Worm (Caenorhabditis elegans) whole organism, L1 larva: Measurements from ENCODE around the gene bath-31.

Experiments used
- C04F5.9 ChIP-seq: sonication (generic microtip); optimal IDR thresholded peaks from 2 replicates; lab custom pipeline; 2016; ENCODE audit warnings: missing genetic modification characterization, missing compliant biosample characterization
- C16A3.4 ChIP-seq: fragments of 150-350 bp; optimal IDR thresholded peaks from 2 replicates; lab custom pipeline; 2014; ENCODE audit warnings: missing biosample characterization, missing genetic modification characterization
- aha-1 ChIP-seq: fragments of 150-350 bp; optimal IDR thresholded peaks from 2 replicates; lab custom pipeline; 2014; ENCODE audit warnings: missing biosample characterization, missing genetic modification characterization
- ceh-8 ChIP-seq: fragments of 200-800 bp; sonication (Bioruptor generic); optimal IDR thresholded peaks from 2 replicates; lab custom pipeline; 2018; ENCODE audit warnings: mild to moderate bottlenecking, missing genetic modification characterization, moderate library complexity, missing compliant biosample characterization
- ceh-88 ChIP-seq: fragments of 200-800 bp; sonication (Bioruptor generic); IDR thresholded peaks from 2 replicates; pipeline ENCODE4 v1.3.6; 2022; ENCODE audit warnings: missing genetic modification characterization, missing compliant biosample characterization
- ces-1 ChIP-seq: fragments of 150-350 bp; optimal IDR thresholded peaks from 2 replicates; lab custom pipeline; 2014; ENCODE audit warnings: missing biosample characterization, missing genetic modification reagents, missing genetic modification characterization
- efl-1 ChIP-seq, 4 experiments: fragments of 150-350 bp; optimal IDR thresholded peaks in 3 of 4; peaks in 1 of 4; 1 replicate in 1 of 4; 2 replicates in 3 of 4; lab custom pipeline; 2014; ENCODE audit warnings: missing biosample characterization in 2 of 4, missing genetic modification characterization in 2 of 4, missing genetic modification reagents in 2 of 4
- efl-3 ChIP-seq: fragments of 200-800 bp; sonication (Bioruptor generic); optimal IDR thresholded peaks from 2 replicates; lab custom pipeline; 2018; ENCODE audit warnings: mild to moderate bottlenecking, missing genetic modification characterization, missing compliant biosample characterization
- egl-27 ChIP-seq, 2 experiments: fragments of 150-350 bp in 1 of 2; sonication (generic microtip); optimal IDR thresholded peaks; 3 replicates each; lab custom pipeline; 2017 to 2018; ENCODE audit warnings: missing biosample characterization in 2 of 2, missing genetic modification characterization in 2 of 2, missing genetic modification reagents in 2 of 2
- elt-2 ChIP-seq: sonication (generic microtip); optimal IDR thresholded peaks from 2 replicates; lab custom pipeline; 2016; ENCODE audit warnings: missing genetic modification characterization, mild to moderate bottlenecking, inconsistent platforms, missing compliant biosample characterization, missing genetic modification reagents
- fkh-10 ChIP-seq: sonication (generic microtip); optimal IDR thresholded peaks from 2 replicates; lab custom pipeline; 2017; ENCODE audit warnings: missing biosample characterization, missing genetic modification reagents, missing genetic modification characterization
- fkh-4 ChIP-seq: sonication (generic microtip); optimal IDR thresholded peaks from 2 replicates; lab custom pipeline; 2016; ENCODE audit warnings: missing compliant biosample characterization, missing genetic modification characterization, borderline replicate concordance
- fkh-8 ChIP-seq: sonication (generic microtip); optimal IDR thresholded peaks from 2 replicates; lab custom pipeline; 2016; ENCODE audit warnings: mild to moderate bottlenecking, missing genetic modification characterization, missing compliant biosample characterization
- grh-1 ChIP-seq: fragments of 200-800 bp; sonication (Bioruptor generic); IDR thresholded peaks from 2 replicates; pipeline ENCODE4 v1.3.6; 2022; ENCODE audit warnings: missing genetic modification reagents, missing genetic modification characterization, missing compliant biosample characterization
- hpl-2 ChIP-seq: fragments of 150-350 bp; optimal IDR thresholded peaks from 2 replicates; lab custom pipeline; 2014; ENCODE audit warnings: missing biosample characterization, missing genetic modification reagents, missing genetic modification characterization
- isw-1 ChIP-seq: fragments of 200-800 bp; sonication (Bioruptor generic); IDR thresholded peaks from 2 replicates; pipeline ENCODE4 v1.3.6; 2022; ENCODE audit warnings: missing genetic modification characterization, missing compliant biosample characterization
- lin-14 ChIP-seq: fragments of 200-800 bp; sonication (Bioruptor generic); optimal IDR thresholded peaks from 2 replicates; lab custom pipeline; 2018; ENCODE audit warnings: mild to moderate bottlenecking, missing genetic modification characterization, moderate library complexity, missing compliant biosample characterization
- lin-15B ChIP-seq: fragments of 150-350 bp; sonication (generic microtip); optimal IDR thresholded peaks from 3 replicates; lab custom pipeline; 2014; ENCODE audit warnings: missing biosample characterization, missing genetic modification characterization
- lin-35 ChIP-seq, 2 experiments: fragments of 150-350 bp; optimal IDR thresholded peaks; 2 replicates each; lab custom pipeline; 2014; ENCODE audit warnings: missing biosample characterization in 2 of 2, missing genetic modification characterization in 2 of 2, missing genetic modification reagents in 2 of 2
- mab-9 ChIP-seq: fragments of 200-800 bp; sonication (Bioruptor generic); IDR thresholded peaks from 2 replicates; pipeline ENCODE4 v1.3.6; 2022; ENCODE audit warnings: missing genetic modification reagents, missing genetic modification characterization, missing compliant biosample characterization
- mdl-1 ChIP-seq, 2 experiments: fragments of 150-350 bp; optimal IDR thresholded peaks; 2 replicates each; lab custom pipeline; 2014 to 2017; ENCODE audit warnings: missing biosample characterization in 2 of 2, missing genetic modification characterization in 2 of 2, inconsistent platforms in 1 of 2
- mef-2 ChIP-seq: fragments of 150-350 bp; optimal IDR thresholded peaks from 2 replicates; lab custom pipeline; 2014; ENCODE audit warnings: missing biosample characterization, missing genetic modification characterization
- nhr-19 ChIP-seq: fragments of 200-800 bp; sonication (Bioruptor generic); conservative IDR thresholded peaks from 2 replicates; pipeline ENCODE4 v1.3.6; 2022; ENCODE audit warnings: missing genetic modification characterization, missing compliant biosample characterization
- nhr-47 ChIP-seq: sonication (generic microtip); optimal IDR thresholded peaks from 2 replicates; lab custom pipeline; 2016; ENCODE audit warnings: mild to moderate bottlenecking, missing genetic modification characterization, moderate library complexity, missing compliant biosample characterization
- nhr-71 ChIP-seq: sonication (generic microtip); optimal IDR thresholded peaks from 2 replicates; lab custom pipeline; 2016; ENCODE audit warnings: mild to moderate bottlenecking, missing genetic modification characterization, moderate library complexity, missing compliant biosample characterization
- nhr-76 ChIP-seq: sonication (generic microtip); optimal IDR thresholded peaks from 2 replicates; lab custom pipeline; 2017; ENCODE audit warnings: missing biosample characterization, missing genetic modification characterization
- nhr-90 ChIP-seq: sonication (generic microtip); optimal IDR thresholded peaks from 2 replicates; lab custom pipeline; 2016; ENCODE audit warnings: mild to moderate bottlenecking, missing genetic modification characterization, missing compliant biosample characterization; ENCODE audit not compliant: poor library complexity
- pax-3 ChIP-seq: fragments of 200-800 bp; sonication (Bioruptor generic); optimal IDR thresholded peaks from 2 replicates; lab custom pipeline; 2018; ENCODE audit warnings: mild to moderate bottlenecking, missing genetic modification characterization, moderate library complexity, missing compliant biosample characterization
- skn-1 ChIP-seq: fragments of 150-350 bp; optimal IDR thresholded peaks from 2 replicates; lab custom pipeline; 2014; ENCODE audit warnings: missing biosample characterization, missing genetic modification characterization
- snpc-4 ChIP-seq: fragments of 150-350 bp; optimal IDR thresholded peaks from 2 replicates; lab custom pipeline; 2014; ENCODE audit warnings: missing biosample characterization, missing genetic modification characterization
- snu-23 ChIP-seq: sonication (generic microtip); optimal IDR thresholded peaks from 2 replicates; lab custom pipeline; 2016; ENCODE audit warnings: missing genetic modification characterization, missing compliant biosample characterization
- sox-4 ChIP-seq: sonication (generic microtip); optimal IDR thresholded peaks from 2 replicates; lab custom pipeline; 2016; ENCODE audit warnings: missing genetic modification characterization, missing compliant biosample characterization
- sptf-1 ChIP-seq: fragments of 150-350 bp; optimal IDR thresholded peaks from 2 replicates; lab custom pipeline; 2014; ENCODE audit warnings: missing biosample characterization, missing genetic modification characterization
- sup-37 ChIP-seq: fragments of 200-800 bp; sonication (Bioruptor generic); optimal IDR thresholded peaks from 2 replicates; lab custom pipeline; 2018; ENCODE audit warnings: mild to moderate bottlenecking, missing genetic modification characterization, missing compliant biosample characterization
- tbx-2 ChIP-seq: sonication (generic microtip); optimal IDR thresholded peaks from 2 replicates; lab custom pipeline; 2016; ENCODE audit warnings: missing genetic modification characterization, missing compliant biosample characterization
- unc-30 ChIP-seq: sonication (generic microtip); optimal IDR thresholded peaks from 2 replicates; lab custom pipeline; 2017; ENCODE audit warnings: missing biosample characterization, missing genetic modification characterization
- unc-62 ChIP-seq: fragments of 150-350 bp; optimal IDR thresholded peaks from 2 replicates; lab custom pipeline; 2014; ENCODE audit warnings: missing biosample characterization, missing genetic modification reagents, missing genetic modification characterization
- unc-98 ChIP-seq: fragments of 200-800 bp; sonication (Bioruptor generic); IDR thresholded peaks from 2 replicates; pipeline ENCODE4 v1.3.6; 2022; ENCODE audit warnings: missing genetic modification characterization, missing compliant biosample characterization
- xbp-1 ChIP-seq: sonication (generic microtip); optimal IDR thresholded peaks from 2 replicates; lab custom pipeline; 2016; ENCODE audit warnings: missing genetic modification characterization, missing compliant biosample characterization
- zag-1 ChIP-seq: fragments of 150-350 bp; optimal IDR thresholded peaks from 2 replicates; lab custom pipeline; 2014; ENCODE audit warnings: missing biosample characterization, missing genetic modification characterization
- zip-4 ChIP-seq: fragments of 200-800 bp; sonication (Bioruptor generic); optimal IDR thresholded peaks from 2 replicates; lab custom pipeline; 2018; ENCODE audit warnings: mild to moderate bottlenecking, missing genetic modification characterization, moderate library complexity, missing compliant biosample characterization

bath-31 gene

ce11 chrII:3775719-3776118, 43.9 kb downstream of the bath-31 start, which contains the start of gene T24E12.3:
Gene T24E12.3 (plus strand): TSS chrII:3776019.
- no peak for TF ChIP-seq aha-1
- TF ChIP-seq mdl-1 (tag; optimal IDR thresholded peaks at IDR 0.05; lab: Kevin White, UChicago) = no peak
- TF ChIP-seq lin-14 (GFP tag; lab: Kevin White, UChicago) = no peak
- TF ChIP-seq xbp-1 = no peak
- TF ChIP-seq egl-27 (tag; optimal IDR thresholded peaks at IDR 0.05; lab: Kevin White, UChicago) = no peak
- no peak for TF ChIP-seq unc-30
- no peak for TF ChIP-seq unc-62

ce11 chrII:3777802-3778201, 46.0 kb downstream of the bath-31 start:
- TF ChIP-seq ces-1 = no peak
- TF ChIP-seq fkh-10 (GFP tag; lab: Kevin White, UChicago) = peak; percentile 36
- peak; percentile 51 for TF ChIP-seq fkh-8 (tag; lab: Kevin White, UChicago)
- peak; percentile 35 for TF ChIP-seq nhr-71 (tag; lab: Kevin White, UChicago)
- TF ChIP-seq nhr-47 (tag; lab: Kevin White, UChicago) = peak; percentile 1
- peak; percentile 79 for TF ChIP-seq ceh-8 (GFP tag; lab: Kevin White, UChicago)
- no peak for TF ChIP-seq nhr-19 (GFP tag; lab: Robert Waterston, UW)

ce11 chrII:3779463-3779862, 47.7 kb downstream of the bath-31 start, which contains the start of gene T24E12.11:
Gene T24E12.11 (minus strand): TSS chrII:3779563.
- TF ChIP-seq hpl-2 (GFP tag; lab: Kevin White, UChicago) = no peak
- no peak for TF ChIP-seq nhr-90 (tag; lab: Kevin White, UChicago)
- TF ChIP-seq ceh-88 (GFP tag; lab: Robert Waterston, UW) = no peak
- no peak for TF ChIP-seq fkh-10 (GFP tag; lab: Kevin White, UChicago)
- TF ChIP-seq snu-23 (GFP tag; lab: Kevin White, UChicago) = no peak
- TF ChIP-seq zag-1 (tag; lab: Kevin White, UChicago) = no peak
- no peak for TF ChIP-seq efl-3 (GFP tag; lab: Kevin White, UChicago)
- TF ChIP-seq isw-1 (GFP tag; lab: Robert Waterston, UW) = no peak
- no peak for TF ChIP-seq nhr-47 (tag; lab: Kevin White, UChicago)
- TF ChIP-seq lin-35 (GFP tag; optimal IDR thresholded peaks at IDR 0.05; lab: Kevin White, UChicago) = no peak
- no peak for TF ChIP-seq pax-3
- no peak for TF ChIP-seq mab-9 (GFP tag; lab: Robert Waterston, UW)
- TF ChIP-seq fkh-8 (tag; lab: Kevin White, UChicago) = no peak
- TF ChIP-seq sup-37 (GFP tag; lab: Kevin White, UChicago) = no peak
- TF ChIP-seq, all 84 proteins: peak for 0

ce11 chrII:3781238-3781637, 49.5 kb downstream of the bath-31 start:
- TF ChIP-seq efl-1 (optimal IDR thresholded peaks at IDR 0.05; lab: Kevin White, UChicago) (no peak), efl-1 (GFP tag; optimal IDR thresholded peaks at IDR 0.05 in 1 of 2; lab: Kevin White, UChicago) (peak in 1 of 2 experiments; percentile 67), lin-14 (GFP tag; lab: Kevin White, UChicago) (no peak), unc-98 (no peak), nhr-90 (tag; lab: Kevin White, UChicago) (no peak)

- TF ChIP-seq sptf-1 (tag; lab: Kevin White, UChicago) (no peak), ceh-8 (GFP tag; lab: Kevin White, UChicago) (no peak), nhr-71 (tag; lab: Kevin White, UChicago) (no peak), sup-37 (GFP tag; lab: Kevin White, UChicago) (no peak), lin-15B (tag; lab: Kevin White, UChicago) (no peak), elt-2 (tag; lab: Kevin White, UChicago) (no peak), fkh-4 (tag; lab: Kevin White, UChicago) (no peak), C04F5.9 (no peak), grh-1 (GFP tag; lab: Robert Waterston, UW) (no peak), snpc-4 (no peak), unc-62 (no peak), skn-1 (no peak), mef-2 (tag; lab: Kevin White, UChicago) (no peak), tbx-2 (tag; lab: Kevin White, UChicago) (no peak), zip-4 (GFP tag; lab: Kevin White, UChicago) (no peak), C16A3.4 (no peak), xbp-1 (no peak), nhr-76 (no peak), sox-4 (tag; lab: Kevin White, UChicago) (no peak), isw-1 (GFP tag; lab: Robert Waterston, UW) (no peak)
These were observed 50.7 kb downstream of the bath-31 start, which contains the start of gene T24E12.2 for ce11 chrII:3782309-3783000. Gene T24E12.2 (plus strand): TSS chrII:3782950.
